Worm (Caenorhabditis elegans): ENCODE results near the gene F40F8.12.

ce11 chrII:11111107-11111506 is 18.5 kb upstream of the F40F8.12 start, which contains the start of gene glb-4:
- TF ChIP-seq flt-1 (GFP tag; IDR thresholded peaks at IDR 0.05) (no peak), ztf-29 (GFP tag; IDR thresholded peaks at IDR 0.05) (no peak)

All from whole organism, midembryonic.